Worm (Caenorhabditis elegans) whole organism, mixed stage, embryonic: Measurements from ENCODE around the gene Y43F8C.17.

Experiments used
- M03D4.4 ChIP-seq: sonication (generic microtip); optimal IDR thresholded peaks from 2 replicates; lab custom pipeline; 2017; ENCODE audit warnings: mild to moderate bottlenecking, missing genetic modification characterization, missing compliant biosample characterization
- bed-3 ChIP-seq: fragments of 200-800 bp; sonication (Bioruptor generic); optimal IDR thresholded peaks from 3 replicates; lab custom pipeline; 2018; ENCODE audit warnings: mild to moderate bottlenecking, missing genetic modification characterization, moderate library complexity, missing compliant biosample characterization
- blmp-1 ChIP-seq: fragments of 150-350 bp; optimal IDR thresholded peaks from 2 replicates; lab custom pipeline; 2014; ENCODE audit warnings: missing biosample characterization, missing genetic modification characterization
- ceh-39 ChIP-seq: fragments of 150-350 bp; optimal IDR thresholded peaks from 2 replicates; lab custom pipeline; 2014; ENCODE audit warnings: missing biosample characterization, missing genetic modification characterization
- ceh-43 ChIP-seq: fragments of 200-800 bp; sonication (Bioruptor generic); optimal IDR thresholded peaks from 2 replicates; lab custom pipeline; 2018; ENCODE audit warnings: mild to moderate bottlenecking, missing genetic modification characterization, moderate library complexity, missing compliant biosample characterization
- ceh-83 ChIP-seq: fragments of 200-800 bp; sonication (Bioruptor generic); optimal IDR thresholded peaks from 2 replicates; lab custom pipeline; 2018; ENCODE audit warnings: mild to moderate bottlenecking, missing genetic modification characterization, missing compliant biosample characterization
- ces-1 ChIP-seq: fragments of 150-350 bp; optimal IDR thresholded peaks from 2 replicates; lab custom pipeline; 2014; ENCODE audit warnings: missing biosample characterization, missing genetic modification reagents, missing genetic modification characterization
- cnd-1 ChIP-seq: fragments of 200-800 bp; sonication (Bioruptor generic); optimal IDR thresholded peaks from 2 replicates; lab custom pipeline; 2018; ENCODE audit warnings: mild to moderate bottlenecking, missing genetic modification characterization, missing compliant biosample characterization
- drap-1 ChIP-seq: fragments of 200-800 bp; sonication (Bioruptor generic); optimal IDR thresholded peaks from 3 replicates; lab custom pipeline; 2018; ENCODE audit warnings: mild to moderate bottlenecking, missing genetic modification characterization, missing compliant biosample characterization
- elt-1 ChIP-seq: sonication (generic microtip); optimal IDR thresholded peaks from 2 replicates; lab custom pipeline; 2017; ENCODE audit warnings: missing genetic modification characterization, mild to moderate bottlenecking, missing compliant biosample characterization, antibody characterized with exemption, moderate library complexity, borderline replicate concordance; ENCODE audit not compliant: insufficient read depth
- elt-3 ChIP-seq: fragments of 150-350 bp; optimal IDR thresholded peaks from 2 replicates; lab custom pipeline; 2014; ENCODE audit warnings: missing biosample characterization, missing genetic modification characterization
- flh-1 ChIP-seq: fragments of 200-800 bp; sonication (Bioruptor generic); optimal IDR thresholded peaks from 2 replicates; lab custom pipeline; 2018; ENCODE audit warnings: mild to moderate bottlenecking, missing genetic modification characterization, moderate library complexity, missing compliant biosample characterization
- ham-2 ChIP-seq: fragments of 200-800 bp; sonication (Bioruptor generic); optimal IDR thresholded peaks from 2 replicates; lab custom pipeline; 2018; ENCODE audit warnings: mild to moderate bottlenecking, missing genetic modification characterization, missing compliant biosample characterization
- hlh-1 ChIP-seq: fragments of 150-350 bp; optimal IDR thresholded peaks from 2 replicates; lab custom pipeline; 2014; ENCODE audit warnings: missing biosample characterization, missing genetic modification reagents, missing genetic modification characterization
- lin-13 ChIP-seq: fragments of 150-350 bp; optimal IDR thresholded peaks from 2 replicates; lab custom pipeline; 2014; ENCODE audit warnings: missing biosample characterization, missing genetic modification characterization
- lin-32 ChIP-seq: fragments of 200-800 bp; sonication (Bioruptor generic); optimal IDR thresholded peaks from 2 replicates; lab custom pipeline; 2018; ENCODE audit warnings: mild to moderate bottlenecking, missing genetic modification characterization, missing compliant biosample characterization
- lsy-2 ChIP-seq: fragments of 150-350 bp; optimal IDR thresholded peaks from 2 replicates; lab custom pipeline; 2014; ENCODE audit warnings: missing biosample characterization, missing genetic modification characterization
- mab-5 ChIP-seq: fragments of 150-350 bp; optimal IDR thresholded peaks from 2 replicates; lab custom pipeline; 2014; ENCODE audit warnings: missing biosample characterization, missing genetic modification characterization
- mep-1 ChIP-seq: fragments of 150-350 bp; optimal IDR thresholded peaks from 2 replicates; lab custom pipeline; 2017; ENCODE audit warnings: missing biosample characterization, missing genetic modification reagents, missing genetic modification characterization, inconsistent platforms
- mls-2 ChIP-seq: sonication (generic microtip); optimal IDR thresholded peaks from 2 replicates; lab custom pipeline; 2016; ENCODE audit warnings: mild to moderate bottlenecking, missing genetic modification characterization, moderate library complexity, missing compliant biosample characterization
- nhr-12 ChIP-seq: fragments of 150-350 bp; optimal IDR thresholded peaks from 2 replicates; lab custom pipeline; 2014; ENCODE audit warnings: missing biosample characterization, missing genetic modification characterization
- nhr-2 ChIP-seq: fragments of 150-350 bp; optimal IDR thresholded peaks from 2 replicates; lab custom pipeline; 2014; ENCODE audit warnings: missing biosample characterization, missing genetic modification characterization
- nhr-237 ChIP-seq: fragments of 150-350 bp; optimal IDR thresholded peaks from 2 replicates; lab custom pipeline; 2014; ENCODE audit warnings: missing biosample characterization, missing genetic modification characterization
- nhr-28 ChIP-seq: fragments of 150-350 bp; optimal IDR thresholded peaks from 2 replicates; lab custom pipeline; 2014; ENCODE audit warnings: missing biosample characterization, missing genetic modification characterization
- nhr-76 ChIP-seq: sonication (generic microtip); optimal IDR thresholded peaks from 2 replicates; lab custom pipeline; 2017; ENCODE audit warnings: missing biosample characterization, missing genetic modification characterization
- pha-4 ChIP-seq: fragments of 150-350 bp; optimal IDR thresholded peaks from 2 replicates; lab custom pipeline; 2018; ENCODE audit warnings: missing biosample characterization, missing genetic modification reagents, missing genetic modification characterization
- sem-2 ChIP-seq: fragments of 200-800 bp; sonication (Bioruptor generic); optimal IDR thresholded peaks from 2 replicates; lab custom pipeline; 2018; ENCODE audit warnings: mild to moderate bottlenecking, missing genetic modification characterization, missing compliant biosample characterization
- snpc-4 ChIP-seq: fragments of 150-350 bp; optimal IDR thresholded peaks from 2 replicates; lab custom pipeline; 2014; ENCODE audit warnings: missing biosample characterization, missing genetic modification characterization
- sptf-1 ChIP-seq: sonication (generic microtip); optimal IDR thresholded peaks from 2 replicates; lab custom pipeline; 2017; ENCODE audit warnings: mild to moderate bottlenecking, missing genetic modification characterization, moderate library complexity, missing compliant biosample characterization
- tbx-8 ChIP-seq: fragments of 200-800 bp; sonication (Bioruptor generic); optimal IDR thresholded peaks from 2 replicates; lab custom pipeline; 2018; ENCODE audit warnings: mild to moderate bottlenecking, missing genetic modification characterization, moderate library complexity, missing compliant biosample characterization
- unc-120 ChIP-seq: sonication (generic microtip); optimal IDR thresholded peaks from 2 replicates; lab custom pipeline; 2017; ENCODE audit warnings: missing genetic modification characterization, missing compliant biosample characterization; ENCODE audit not compliant: poor library complexity, severe bottlenecking
- unc-39 ChIP-seq: fragments of 150-350 bp; optimal IDR thresholded peaks from 2 replicates; lab custom pipeline; 2014; ENCODE audit warnings: missing biosample characterization, missing genetic modification characterization
- unc-62 ChIP-seq: fragments of 150-350 bp; optimal IDR thresholded peaks from 2 replicates; lab custom pipeline; 2014; ENCODE audit warnings: missing biosample characterization, missing genetic modification reagents, missing genetic modification characterization
- zip-8 ChIP-seq: fragments of 150-350 bp; optimal IDR thresholded peaks from 2 replicates; lab custom pipeline; 2014; ENCODE audit warnings: missing biosample characterization, missing genetic modification characterization
- ztf-11 ChIP-seq: fragments of 150-350 bp; optimal IDR thresholded peaks from 2 replicates; lab custom pipeline; 2014; ENCODE audit warnings: missing biosample characterization, missing genetic modification characterization

Y43F8C.17 gene

ce11 chrV:19717933-19718332 lies 2.0 kb downstream of the Y43F8C.17 start:
- TF ChIP-seq hlh-1 (tag; lab: Kevin White, UChicago) (peak; percentile 21), nhr-28 (no peak), unc-62 (GFP tag; lab: Kevin White, UChicago) (peak; percentile 86)

ce11 chrV:19718660-19719059 lies 2.7 kb downstream of the Y43F8C.17 start:
- no peak for TF ChIP-seq hlh-1 (tag; lab: Kevin White, UChicago)
- no peak for TF ChIP-seq unc-39
- TF ChIP-seq mls-2 (tag; lab: Kevin White, UChicago) = no peak
- no peak for TF ChIP-seq blmp-1 (tag; lab: Kevin White, UChicago)
- no peak for TF ChIP-seq unc-120 (tag; lab: Kevin White, UChicago)
- TF ChIP-seq ces-1 (GFP tag; lab: Kevin White, UChicago) = no peak
- TF ChIP-seq snpc-4 (tag; lab: Kevin White, UChicago) = no peak
- no peak for TF ChIP-seq nhr-76 (tag; lab: Kevin White, UChicago)
- no peak for TF ChIP-seq ceh-83 (GFP tag; lab: Kevin White, UChicago)
- TF ChIP-seq ztf-11 (tag; lab: Kevin White, UChicago) = no peak
- no peak for TF ChIP-seq bed-3
- TF ChIP-seq sem-2 (GFP tag; lab: Kevin White, UChicago) = no peak

- TF ChIP-seq ceh-39 (tag; lab: Kevin White, UChicago) (no peak), elt-1 (no peak), lsy-2 (no peak), nhr-76 (tag; lab: Kevin White, UChicago) (no peak), ceh-43 (no peak), nhr-2 (tag; lab: Kevin White, UChicago) (no peak), unc-39 (no peak), pha-4 (tag; lab: Kevin White, UChicago) (no peak), nhr-28 (no peak), flh-1 (no peak), drap-1 (GFP tag; lab: Kevin White, UChicago) (no peak), ham-2 (GFP tag; lab: Kevin White, UChicago) (no peak), nhr-237 (tag; lab: Kevin White, UChicago) (no peak), ceh-83 (GFP tag; lab: Kevin White, UChicago) (no peak), sptf-1 (tag; lab: Kevin White, UChicago) (no peak), lin-13 (no peak), mep-1 (tag; lab: Kevin White, UChicago) (no peak)
- TF ChIP-seq, all 35 proteins: peak for 0
Measured at ce11 chrV:19719253-19719652, 3.3 kb downstream of the Y43F8C.17 start, which contains the start of gene Y116F11A.6. Y116F11A.6 (plus strand) TSS chrV:19719553.

ce11 chrV:19722881-19723280 lies 6.9 kb downstream of the Y43F8C.17 start:
- TF ChIP-seq lin-13 = peak; percentile 18
- TF ChIP-seq sptf-1 (tag; lab: Kevin White, UChicago) = peak; percentile 78
- peak; percentile 53 for TF ChIP-seq sem-2 (GFP tag; lab: Kevin White, UChicago)
- TF ChIP-seq unc-39 = no peak
- no peak for TF ChIP-seq blmp-1 (tag; lab: Kevin White, UChicago)
- no peak for TF ChIP-seq zip-8 (tag; lab: Kevin White, UChicago)
- no peak for TF ChIP-seq ceh-39 (tag; lab: Kevin White, UChicago)
- no peak for TF ChIP-seq ztf-11 (tag; lab: Kevin White, UChicago)
- TF ChIP-seq ham-2 (GFP tag; lab: Kevin White, UChicago) = peak; percentile 40
- no peak for TF ChIP-seq nhr-2 (tag; lab: Kevin White, UChicago)
- no peak for TF ChIP-seq tbx-8 (GFP tag; lab: Kevin White, UChicago)
- peak; percentile 70 for TF ChIP-seq cnd-1
- TF ChIP-seq unc-62 (GFP tag; lab: Kevin White, UChicago) = no peak
- peak; percentile 56 for TF ChIP-seq bed-3
- no peak for TF ChIP-seq flh-1
- TF ChIP-seq elt-3 (tag; lab: Kevin White, UChicago) = no peak
- TF ChIP-seq ceh-43 = peak; percentile 63
- TF ChIP-seq pha-4 (tag; lab: Kevin White, UChicago) = no peak
- TF ChIP-seq nhr-28 = no peak
- no peak for TF ChIP-seq snpc-4 (tag; lab: Kevin White, UChicago)
- no peak for TF ChIP-seq hlh-1 (tag; lab: Kevin White, UChicago)
- no peak for TF ChIP-seq nhr-12 (tag; lab: Kevin White, UChicago)
- peak; percentile 28 for TF ChIP-seq ces-1 (GFP tag; lab: Kevin White, UChicago)
- TF ChIP-seq mep-1 (tag; lab: Kevin White, UChicago) = no peak
- peak; percentile 83 for TF ChIP-seq ceh-83 (GFP tag; lab: Kevin White, UChicago)
- no peak for TF ChIP-seq nhr-237 (tag; lab: Kevin White, UChicago)
- TF ChIP-seq unc-120 (tag; lab: Kevin White, UChicago) = peak; percentile 45
- no peak for TF ChIP-seq nhr-76 (tag; lab: Kevin White, UChicago)
- no peak for TF ChIP-seq lsy-2
- peak; percentile 71 for TF ChIP-seq lin-32 (GFP tag; lab: Kevin White, UChicago)
- TF ChIP-seq mls-2 (tag; lab: Kevin White, UChicago) = peak; percentile 79
- peak; percentile 72 for TF ChIP-seq drap-1 (GFP tag; lab: Kevin White, UChicago)
- peak; percentile 76 for TF ChIP-seq M03D4.4 (tag; lab: Kevin White, UChicago)
- no peak for TF ChIP-seq mab-5
- no peak for TF ChIP-seq elt-1
- TF ChIP-seq, all 35 proteins: peak for 14
